Worm (Caenorhabditis elegans): Measurements from ENCODE around the gene srt-50.

Gene srt-50

DNA sequence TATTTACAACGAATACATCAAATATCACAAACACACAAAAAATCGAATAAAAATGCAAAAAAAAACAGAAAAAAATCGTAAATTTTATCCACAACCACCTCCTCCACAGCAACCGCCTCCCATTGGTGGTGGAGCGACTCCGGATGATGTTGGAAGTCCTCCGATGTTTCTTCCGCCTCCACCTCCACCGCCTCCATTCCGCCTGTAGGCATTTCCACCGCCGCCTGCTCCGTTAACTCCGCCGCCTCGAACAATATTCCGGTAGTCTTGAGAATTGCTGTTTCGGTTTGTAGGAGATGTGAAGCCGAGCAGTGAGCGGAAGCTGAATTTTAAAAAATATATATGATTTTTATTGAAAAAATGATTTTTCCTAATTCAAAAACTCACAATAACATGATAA lies 46.1 kb upstream of the srt-50 start:
- no peak for TF ChIP-seq ceh-44 (GFP tag; IDR thresholded peaks at IDR 0.05)
- no peak for TF ChIP-seq ctbp-1 (GFP tag; IDR thresholded peaks at IDR 0.05)
- TF ChIP-seq T26A8.4 (GFP tag; IDR thresholded peaks at IDR 0.05), result no peak
- no peak for TF ChIP-seq F37D6.2 (tag; optimal IDR thresholded peaks at IDR 0.05)
- no peak for TF ChIP-seq ceh-32 (tag; optimal IDR thresholded peaks at IDR 0.05; ENCODE audit: poor library complexity)
- TF ChIP-seq nhr-28 (tag; optimal IDR thresholded peaks at IDR 0.05), result no peak
- TF ChIP-seq set-16 (GFP tag; IDR thresholded peaks at IDR 0.05), result peak; percentile 64
- no peak for TF ChIP-seq F10B5.3 (tag; optimal IDR thresholded peaks at IDR 0.05)

ce11 chrIV:15028891-15029290 lies 45.6 kb upstream of the srt-50 start, which contains the start of gene Y41E3.8:
Gene Y41E3.8, minus strand, starts transcription at chrIV:15028978.
- peak in 1 of 2 experiments; percentile 65 for TF ChIP-seq lsy-2 (tag; optimal IDR thresholded peaks at IDR 0.05)
- TF ChIP-seq ZK546.5 (tag; optimal IDR thresholded peaks at IDR 0.05), result no peak
- TF ChIP-seq F44E2.7 (GFP tag; IDR thresholded peaks at IDR 0.05), result no peak
- peak; percentile 41; the same call in 1 of the 2 replicates for TF ChIP-seq snpc-1.2 (GFP tag; IDR thresholded peaks at IDR 0.05)
- TF ChIP-seq fkh-10 (GFP tag; optimal IDR thresholded peaks at IDR 0.05), result no peak
- TF ChIP-seq F37D6.2 (tag; optimal IDR thresholded peaks at IDR 0.05), result no peak
- no peak for TF ChIP-seq vab-7 (GFP tag; IDR thresholded peaks at IDR 0.05)
- TF ChIP-seq daf-16 (GFP tag; optimal IDR thresholded peaks at IDR 0.05), result no peak
- TF ChIP-seq daf-16 (tag; optimal IDR thresholded peaks at IDR 0.05), result peak; percentile 55
- no peak for TF ChIP-seq ceh-20 (GFP tag; IDR thresholded peaks at IDR 0.05)
- TF ChIP-seq ceh-28 (tag; optimal IDR thresholded peaks at IDR 0.05), result no peak
- TF ChIP-seq set-16 (GFP tag; IDR thresholded peaks at IDR 0.05), result no peak
- TF ChIP-seq attf-4 (tag; optimal IDR thresholded peaks at IDR 0.05), result no peak
- no peak for TF ChIP-seq nhr-76 (tag; optimal IDR thresholded peaks at IDR 0.05)
- TF ChIP-seq ceh-32 (tag; optimal IDR thresholded peaks at IDR 0.05; ENCODE audit: poor library complexity), result no peak
- no peak for TF ChIP-seq ceh-62 (tag; optimal IDR thresholded peaks at IDR 0.05)
- TF ChIP-seq dpl-1 (GFP tag; optimal IDR thresholded peaks at IDR 0.05), result peak; percentile 74
- TF ChIP-seq hlh-30 (tag; optimal IDR thresholded peaks at IDR 0.05; ENCODE audit: insufficient read depth), result peak; percentile 81
- TF ChIP-seq nhr-28 (tag; optimal IDR thresholded peaks at IDR 0.05), result no peak
- TF ChIP-seq mes-2 (tag; optimal IDR thresholded peaks at IDR 0.05; ENCODE audit: poor library complexity, severe bottlenecking), result peak; percentile 76
- TF ChIP-seq ama-1 (optimal IDR thresholded peaks at IDR 0.05), result peak; percentile 49
- TF ChIP-seq nhr-6 (tag; optimal IDR thresholded peaks at IDR 0.05), result no peak
- TF ChIP-seq hmg-1.1 (GFP tag; IDR thresholded peaks at IDR 0.05), result peak; percentile 44; the same call in 1 of the 2 replicates
- peak; percentile 40 for TF ChIP-seq mxl-3 (GFP tag; optimal IDR thresholded peaks at IDR 0.05)
- TF ChIP-seq ztf-7 (tag; optimal IDR thresholded peaks at IDR 0.05), result peak; percentile 14
- no peak for TF ChIP-seq lin-13 (GFP tag; optimal IDR thresholded peaks at IDR 0.05)
- TF ChIP-seq dve-1 (tag; optimal IDR thresholded peaks at IDR 0.05; ENCODE audit: insufficient read depth), result peak; percentile 32
- no peak for TF ChIP-seq nhr-111 (GFP tag; optimal IDR thresholded peaks at IDR 0.05)
- TF ChIP-seq mxl-2 (GFP tag; conservative IDR thresholded peaks at IDR 0.05), result no peak
- TF ChIP-seq lin-38 (GFP tag; IDR thresholded peaks at IDR 0.05), result peak; percentile 36; the same call in 1 of the 2 replicates
- no peak for TF ChIP-seq Y105C5A.15 (GFP tag; IDR thresholded peaks at IDR 0.05)

- TF ChIP-seq lin-1 (GFP tag; IDR thresholded peaks at IDR 0.05) (no peak), jun-1 (tag; optimal IDR thresholded peaks at IDR 0.05) (no peak), snpc-1.2 (GFP tag; IDR thresholded peaks at IDR 0.05) (0 out of 2 replicates have a peak, but pooled peaks have one; percentile 13)
Observed at ce11 chrIV:15029565-15029964, 44.9 kb upstream of the srt-50 start.

DNA sequence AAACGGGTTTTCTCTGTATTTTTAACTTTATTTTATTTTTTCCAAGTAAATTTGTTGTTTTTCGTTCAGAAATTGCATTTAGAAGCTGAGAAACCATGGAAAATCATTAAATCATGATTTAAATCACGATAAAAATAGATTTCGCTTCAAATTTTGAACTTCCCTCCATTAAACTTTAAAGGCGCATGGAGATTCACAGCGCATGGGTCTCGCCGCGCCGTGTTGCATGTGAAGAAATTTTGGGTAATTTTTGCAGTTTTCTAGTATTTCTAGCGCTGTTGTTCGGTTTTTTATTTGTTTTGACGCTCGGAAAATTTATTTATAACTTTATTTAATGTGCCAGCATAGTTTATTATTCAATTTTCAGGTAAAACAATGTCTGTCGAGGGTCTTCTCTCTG lies 37.5 kb upstream of the srt-50 start, which contains the start of gene eef-1B.2:
eef-1B.2 (plus strand) TSS at position 358 of the 400 bp plus-strand sequence.
- peak; percentile 11 for TF ChIP-seq nhr-77 (tag; optimal IDR thresholded peaks at IDR 0.05)
- TF ChIP-seq lin-15B (tag; optimal IDR thresholded peaks at IDR 0.05), result no peak
- TF ChIP-seq rbr-2 (tag; optimal IDR thresholded peaks at IDR 0.05), result peak; percentile 27
- TF ChIP-seq dve-1 (tag; optimal IDR thresholded peaks at IDR 0.05; ENCODE audit: insufficient read depth), result peak; percentile 63
- peak; percentile 79 for TF ChIP-seq ztf-7 (tag; optimal IDR thresholded peaks at IDR 0.05)
- no peak for TF ChIP-seq ceh-32 (tag; optimal IDR thresholded peaks at IDR 0.05; ENCODE audit: poor library complexity)
- no peak for TF ChIP-seq lin-1 (GFP tag; IDR thresholded peaks at IDR 0.05)
- TF ChIP-seq mep-1 (tag; optimal IDR thresholded peaks at IDR 0.05), result peak; percentile 82
- TF ChIP-seq nhr-28 (tag; optimal IDR thresholded peaks at IDR 0.05), result peak; percentile 66
- TF ChIP-seq daf-16 (GFP tag; optimal IDR thresholded peaks at IDR 0.05), result no peak
- TF ChIP-seq daf-16 (tag; optimal IDR thresholded peaks at IDR 0.05), result peak; percentile 8
- no peak for TF ChIP-seq lin-29 (GFP tag; IDR thresholded peaks at IDR 0.05)
- no peak for TF ChIP-seq jun-1 (tag; optimal IDR thresholded peaks at IDR 0.05)
- TF ChIP-seq ceh-62 (tag; optimal IDR thresholded peaks at IDR 0.05), result no peak
- TF ChIP-seq lin-13 (GFP tag; optimal IDR thresholded peaks at IDR 0.05), result peak; percentile 62
- peak; percentile 8 for TF ChIP-seq hlh-11 (tag; optimal IDR thresholded peaks at IDR 0.05)
- no peak for TF ChIP-seq unc-130 (GFP tag; optimal IDR thresholded peaks at IDR 0.05)
- no peak for TF ChIP-seq ceh-82 (tag; optimal IDR thresholded peaks at IDR 0.05)
- TF ChIP-seq nhr-11 (tag; optimal IDR thresholded peaks at IDR 0.05), result peak; percentile 23
- TF ChIP-seq dpl-1 (GFP tag; optimal IDR thresholded peaks at IDR 0.05), result peak; percentile 94
- TF ChIP-seq lsy-2 (tag; optimal IDR thresholded peaks at IDR 0.05), result peak in 1 of 2 experiments; percentile 87
